Fruit fly (Drosophila melanogaster) whole organism, adult: ENCODE measurements around the gene CG15356.

Source experiments
- CG12768 ChIP-seq: fragments of 200-800 bp; sonication (Bioruptor generic); optimal IDR thresholded peaks from 2 replicates; lab custom pipeline; 2017; ENCODE audit warnings: missing biosample characterization, missing genetic modification characterization, mild to moderate bottlenecking, moderate library complexity, missing genetic modification reagents
- CG1620 ChIP-seq: fragments of 200-800 bp; sonication (Bioruptor generic); optimal IDR thresholded peaks from 2 replicates; lab custom pipeline; 2016; ENCODE audit warnings: missing biosample characterization, missing genetic modification characterization
- CG33017 ChIP-seq: fragments of 200-800 bp; sonication (Bioruptor generic); optimal IDR thresholded peaks from 2 replicates; lab custom pipeline; 2018; ENCODE audit warnings: missing biosample characterization, mild to moderate bottlenecking, missing genetic modification characterization, moderate library complexity
- CG5204 ChIP-seq: fragments of 200-800 bp; sonication (Bioruptor generic); optimal IDR thresholded peaks from 2 replicates; lab custom pipeline; 2016; ENCODE audit warnings: missing biosample characterization, missing genetic modification characterization
- CG7045 ChIP-seq: fragments of 200-800 bp; sonication (Bioruptor generic); optimal IDR thresholded peaks from 2 replicates; lab custom pipeline; 2017; ENCODE audit warnings: missing biosample characterization, mild to moderate bottlenecking, missing genetic modification characterization
- CG7101 ChIP-seq: fragments of 200-800 bp; sonication (Bioruptor generic); optimal IDR thresholded peaks from 2 replicates; lab custom pipeline; 2018; ENCODE audit warnings: missing biosample characterization, mild to moderate bottlenecking, missing genetic modification characterization, moderate library complexity
- Clk ChIP-seq: fragments of 200-800 bp; sonication (Bioruptor generic); optimal IDR thresholded peaks from 2 replicates; lab custom pipeline; 2017; ENCODE audit warnings: missing biosample characterization, missing genetic modification characterization
- Crg-1 ChIP-seq: fragments of 200-800 bp; sonication (Bioruptor generic); optimal IDR thresholded peaks from 2 replicates; lab custom pipeline; 2016; ENCODE audit warnings: missing biosample characterization, missing genetic modification characterization
- Hr96 ChIP-seq: fragments of 200-800 bp; sonication (Bioruptor generic); optimal IDR thresholded peaks from 2 replicates; lab custom pipeline; 2016; ENCODE audit warnings: missing biosample characterization, missing genetic modification characterization
- cic ChIP-seq: fragments of 200-800 bp; sonication (Bioruptor generic); optimal IDR thresholded peaks from 2 replicates; lab custom pipeline; 2017; ENCODE audit warnings: missing biosample characterization, mild to moderate bottlenecking, missing genetic modification characterization, moderate library complexity
- kay ChIP-seq: fragments of 200-800 bp; sonication (Bioruptor generic); peaks from one replicate; lab custom pipeline; 2016; ENCODE audit warnings: missing biosample characterization, missing genetic modification characterization, borderline replicate concordance
- ovo ChIP-seq: fragments of 200-800 bp; sonication (Bioruptor generic); optimal IDR thresholded peaks from 2 replicates; lab custom pipeline; 2016; ENCODE audit warnings: missing biosample characterization, missing genetic modification characterization
- tj ChIP-seq: fragments of 200-800 bp; sonication (Bioruptor generic); optimal IDR thresholded peaks from 3 replicates; lab custom pipeline; 2017; ENCODE audit warnings: missing biosample characterization, mild to moderate bottlenecking, missing genetic modification characterization, moderate library complexity
- toe ChIP-seq: fragments of 200-800 bp; sonication (Bioruptor generic); optimal IDR thresholded peaks from 2 replicates; lab custom pipeline; 2016; ENCODE audit warnings: missing biosample characterization, missing genetic modification characterization

- TF ChIP-seq CG1620 (GFP tag; lab: Kevin White, UChicago) (no peak), ovo (no peak), cic (GFP tag; lab: Kevin White, UChicago) (no peak), Crg-1 (no peak), tj (GFP tag; lab: Kevin White, UChicago) (no peak), CG12768 (GFP tag; lab: Kevin White, UChicago) (no peak), CG7101 (no peak), kay (no peak), Hr96 (GFP tag; lab: Kevin White, UChicago) (no peak), Clk (GFP tag; lab: Kevin White, UChicago) (no peak), toe (GFP tag; lab: Kevin White, UChicago) (no peak), CG33017 (tag; lab: Kevin White, UChicago) (no peak), CG5204 (GFP tag; lab: Kevin White, UChicago) (no peak), CG7045 (GFP tag; lab: Kevin White, UChicago) (no peak)
Measured at dm6 chr2L:1960056-1960455, 20.5 kb downstream of the CG15356 start.
